Fruit fly (Drosophila melanogaster) whole organism, embryonic: ENCODE measurements around the gene CG10301.

ENCODE experiments used
- Aef1 ChIP-seq: fragments of 200-800 bp; sonication (Bioruptor generic); IDR thresholded peaks from 3 replicates; pipeline ENCODE4 v1.3.6; 2022; ENCODE audit warnings: missing biosample characterization, missing genetic modification characterization
- B-H2 ChIP-seq: fragments of 200-800 bp; sonication (Bioruptor generic); optimal IDR thresholded peaks from 2 replicates; lab custom pipeline; 2018; ENCODE audit warnings: missing biosample characterization, mild to moderate bottlenecking, missing genetic modification characterization
- BEAF-32 ChIP-seq: fragments of 200-800 bp; sonication (Bioruptor generic); optimal IDR thresholded peaks from 3 replicates; lab custom pipeline; 2017; ENCODE audit warnings: missing biosample characterization, missing genetic modification characterization, mild to moderate bottlenecking, moderate library complexity, missing genetic modification reagents
- Bgb ChIP-seq: fragments of 200-800 bp; sonication (Bioruptor generic); IDR thresholded peaks from 2 replicates; pipeline ENCODE4 v1.3.6; 2022; ENCODE audit warnings: missing biosample characterization, missing genetic modification characterization; ENCODE audit not compliant: partially characterized antibody
- CG10543 ChIP-seq: fragments of 200-800 bp; sonication (Bioruptor generic); optimal IDR thresholded peaks from 3 replicates; lab custom pipeline; 2017; ENCODE audit warnings: missing biosample characterization, mild to moderate bottlenecking, missing genetic modification characterization, moderate library complexity
- CG11093 ChIP-seq: fragments of 200-800 bp; sonication (Bioruptor generic); IDR thresholded peaks from 3 replicates; pipeline ENCODE4 v1.3.6; 2022; ENCODE audit warnings: missing biosample characterization, missing genetic modification characterization
- CG12104 ChIP-seq: fragments of 200-800 bp; sonication (Bioruptor generic); optimal IDR thresholded peaks from 3 replicates; lab custom pipeline; 2016; ENCODE audit warnings: missing biosample characterization, missing genetic modification characterization
- CG12769 ChIP-seq: fragments of 200-800 bp; sonication (Bioruptor generic); optimal IDR thresholded peaks from 2 replicates; lab custom pipeline; 2019; ENCODE audit warnings: missing biosample characterization, mild to moderate bottlenecking, missing genetic modification characterization, moderate library complexity
- CG13287 ChIP-seq: fragments of 200-800 bp; sonication (Bioruptor generic); IDR thresholded peaks from 2 replicates; pipeline ENCODE4 v1.3.6; 2022; ENCODE audit warnings: missing biosample characterization, missing genetic modification characterization; ENCODE audit not compliant: partially characterized antibody
- CG14050 ChIP-seq: fragments of 200-800 bp; sonication (Bioruptor generic); IDR thresholded peaks from 3 replicates; pipeline ENCODE4 v1.3.6; 2022; ENCODE audit warnings: missing biosample characterization, missing genetic modification characterization
- CG16813 ChIP-seq: fragments of 200-800 bp; sonication (Bioruptor generic); IDR thresholded peaks from 3 replicates; pipeline ENCODE4 v1.3.6; 2022; ENCODE audit warnings: missing biosample characterization, missing genetic modification characterization; ENCODE audit not compliant: partially characterized antibody
- CG30431 ChIP-seq: fragments of 200-800 bp; sonication (Bioruptor generic); optimal IDR thresholded peaks from 2 replicates; lab custom pipeline; 2017; ENCODE audit warnings: missing biosample characterization, missing genetic modification characterization
- CG3281 ChIP-seq: fragments of 200-800 bp; sonication (Bioruptor generic); optimal IDR thresholded peaks from 3 replicates; lab custom pipeline; 2017; ENCODE audit warnings: missing biosample characterization, mild to moderate bottlenecking, missing genetic modification characterization
- CG34376 ChIP-seq: fragments of 200-800 bp; sonication (Bioruptor generic); optimal IDR thresholded peaks from 2 replicates; lab custom pipeline; 2018; ENCODE audit warnings: missing biosample characterization, mild to moderate bottlenecking, missing genetic modification characterization
- CG3726 ChIP-seq: fragments of 200-800 bp; sonication (Bioruptor generic); IDR thresholded peaks from 3 replicates; pipeline ENCODE4, ENCODE4 v1.3.6; 2022; ENCODE audit warnings: missing biosample characterization, missing genetic modification characterization
- CG4282 ChIP-seq: fragments of 200-800 bp; sonication (Bioruptor generic); optimal IDR thresholded peaks from 2 replicates; lab custom pipeline; 2016; ENCODE audit warnings: missing biosample characterization, missing genetic modification characterization
- CG6175 ChIP-seq: fragments of 200-800 bp; sonication (Bioruptor generic); IDR thresholded peaks from 3 replicates; pipeline ENCODE4 v1.3.6; 2022; ENCODE audit warnings: missing biosample characterization, missing genetic modification characterization
- CG7357 ChIP-seq: fragments of 200-800 bp; sonication (Bioruptor generic); IDR thresholded peaks from 3 replicates; pipeline ENCODE4 v1.3.6; 2022; ENCODE audit warnings: missing biosample characterization, missing genetic modification characterization
- CG7745 ChIP-seq: fragments of 200-800 bp; sonication (Bioruptor generic); optimal IDR thresholded peaks from 2 replicates; lab custom pipeline; 2018; ENCODE audit warnings: missing biosample characterization, mild to moderate bottlenecking, missing genetic modification characterization, moderate library complexity
- CG9437 ChIP-seq: fragments of 200-800 bp; sonication (Bioruptor generic); optimal IDR thresholded peaks from 2 replicates; lab custom pipeline; 2018; ENCODE audit warnings: missing biosample characterization, mild to moderate bottlenecking, missing genetic modification characterization
- CG9727 ChIP-seq: fragments of 200-800 bp; sonication (Bioruptor generic); optimal IDR thresholded peaks from 3 replicates; lab custom pipeline; 2017; ENCODE audit warnings: missing biosample characterization, mild to moderate bottlenecking, missing genetic modification characterization
- CG9932 ChIP-seq: fragments of 200-800 bp; sonication (Bioruptor generic); IDR thresholded peaks from 2 replicates; pipeline ENCODE4 v1.3.6; 2022; ENCODE audit warnings: missing biosample characterization, missing genetic modification characterization
- CoRest ChIP-seq: fragments of 200-800 bp; sonication (Bioruptor generic); optimal IDR thresholded peaks from 3 replicates; lab custom pipeline; 2018; ENCODE audit warnings: missing biosample characterization, mild to moderate bottlenecking, missing genetic modification characterization, moderate library complexity
- Dek ChIP-seq: fragments of 200-800 bp; sonication (Bioruptor generic); optimal IDR thresholded peaks from 3 replicates; lab custom pipeline; 2019; ENCODE audit warnings: missing biosample characterization, mild to moderate bottlenecking, missing genetic modification characterization, moderate library complexity
- Dip2 ChIP-seq: fragments of 200-800 bp; sonication (Bioruptor generic); IDR thresholded peaks from 2 replicates; pipeline ENCODE4 v1.3.6; 2022; ENCODE audit warnings: missing biosample characterization, missing genetic modification characterization
- H2.0 ChIP-seq: fragments of 200-800 bp; sonication (Bioruptor generic); IDR thresholded peaks from 2 replicates; pipeline ENCODE4 v1.3.6; 2022; ENCODE audit warnings: missing biosample characterization, missing genetic modification characterization
- HLH4C ChIP-seq: fragments of 200-800 bp; sonication (Bioruptor generic); IDR thresholded peaks from 3 replicates; pipeline ENCODE4 v1.3.6; 2022; ENCODE audit warnings: missing biosample characterization, missing genetic modification characterization; ENCODE audit not compliant: partially characterized antibody
- NC2α ChIP-seq: fragments of 200-800 bp; sonication (Bioruptor generic); optimal IDR thresholded peaks from 2 replicates; lab custom pipeline; 2016; ENCODE audit warnings: missing biosample characterization, missing genetic modification characterization
- Side ChIP-seq: fragments of 200-800 bp; sonication (Bioruptor generic); optimal IDR thresholded peaks from 2 replicates; lab custom pipeline; 2016; ENCODE audit warnings: missing biosample characterization, missing genetic modification characterization
- Vsx1 ChIP-seq: fragments of 200-800 bp; sonication (Bioruptor generic); optimal IDR thresholded peaks from 2 replicates; lab custom pipeline; 2017; ENCODE audit warnings: missing biosample characterization, mild to moderate bottlenecking, missing genetic modification characterization, missing genetic modification reagents
- aop ChIP-seq: fragments of 200-800 bp; sonication (Bioruptor generic); IDR thresholded peaks from 2 replicates; pipeline ENCODE4 v1.3.6; 2022; ENCODE audit warnings: missing biosample characterization, missing genetic modification characterization
- crc ChIP-seq: fragments of 200-800 bp; sonication (Bioruptor generic); optimal IDR thresholded peaks from 2 replicates; lab custom pipeline; 2016; ENCODE audit warnings: missing biosample characterization, missing genetic modification characterization
- croc ChIP-seq: fragments of 200-800 bp; sonication (Bioruptor generic); conservative IDR thresholded peaks from 3 replicates; pipeline ENCODE4 v1.3.6; 2022; ENCODE audit warnings: missing biosample characterization, missing genetic modification characterization
- cwo ChIP-seq: fragments of 200-800 bp; sonication (Bioruptor generic); optimal IDR thresholded peaks from 3 replicates; lab custom pipeline; 2017; ENCODE audit warnings: missing biosample characterization, missing genetic modification characterization, mild to moderate bottlenecking, moderate library complexity, missing genetic modification reagents
- gcm2 ChIP-seq: fragments of 200-800 bp; sonication (Bioruptor generic); optimal IDR thresholded peaks from 2 replicates; lab custom pipeline; 2016; ENCODE audit warnings: missing biosample characterization, missing genetic modification characterization
- ham ChIP-seq: fragments of 200-800 bp; sonication (Bioruptor generic); IDR thresholded peaks from 2 replicates; pipeline ENCODE4 v1.3.6; 2022; ENCODE audit warnings: missing biosample characterization, missing genetic modification characterization
- kay ChIP-seq: fragments of 200-800 bp; sonication (Bioruptor generic); optimal IDR thresholded peaks from 2 replicates; lab custom pipeline; 2016; ENCODE audit warnings: missing biosample characterization, missing genetic modification characterization
- kni ChIP-seq: fragments of 200-800 bp; sonication (Bioruptor generic); optimal IDR thresholded peaks from 3 replicates; lab custom pipeline; 2017; ENCODE audit warnings: mild to moderate bottlenecking, missing biosample characterization, missing genetic modification reagents, missing genetic modification characterization
- lov ChIP-seq, 2 experiments: fragments of 200-800 bp in 1 of 2; fragments of >200 bp in 1 of 2; sonication (Bioruptor generic) in 1 of 2; IDR thresholded peaks in 1 of 2; optimal IDR thresholded peaks in 1 of 2; 2 replicates in 1 of 2; 3 replicates in 1 of 2; pipeline versions ENCODE4 v1.3.6 to Lab custom; 2017 to 2022; ENCODE audit warnings: missing biosample characterization in 1 of 2, missing genetic modification characterization in 1 of 2
- luna ChIP-seq: fragments of 200-800 bp; sonication (Bioruptor generic); optimal IDR thresholded peaks from 2 replicates; lab custom pipeline; 2016; ENCODE audit warnings: missing biosample characterization, missing genetic modification characterization
- nom ChIP-seq: fragments of 200-800 bp; sonication (Bioruptor generic); optimal IDR thresholded peaks from 2 replicates; lab custom pipeline; 2017; ENCODE audit warnings: missing biosample characterization, missing genetic modification characterization, mild to moderate bottlenecking, moderate library complexity, missing genetic modification reagents
- run ChIP-seq: fragments of 200-800 bp; sonication (Bioruptor generic); optimal IDR thresholded peaks from 3 replicates; lab custom pipeline; 2018; ENCODE audit warnings: missing biosample characterization, mild to moderate bottlenecking, missing genetic modification characterization
- sisA ChIP-seq: fragments of 200-800 bp; sonication (Bioruptor generic); IDR thresholded peaks from 2 replicates; pipeline ENCODE4 v1.3.6; 2022; ENCODE audit warnings: missing biosample characterization, missing genetic modification characterization
- slbo ChIP-seq: fragments of 200-800 bp; sonication (Bioruptor generic); IDR thresholded peaks from 2 replicates; pipeline ENCODE4 v1.3.6; 2022; ENCODE audit warnings: missing biosample characterization, missing genetic modification characterization
- sr ChIP-seq: fragments of 200-800 bp; sonication (Bioruptor generic); IDR thresholded peaks from 3 replicates; pipeline ENCODE4 v1.3.6; 2022; ENCODE audit warnings: missing biosample characterization, missing genetic modification characterization
- sug ChIP-seq: fragments of 200-800 bp; optimal IDR thresholded peaks from 2 replicates; lab custom pipeline; 2019; ENCODE audit warnings: missing biosample characterization, mild to moderate bottlenecking, missing genetic modification characterization, moderate library complexity
- trh ChIP-seq: fragments of 200-800 bp; sonication (Bioruptor generic); optimal IDR thresholded peaks from 2 replicates; lab custom pipeline; 2016; ENCODE audit warnings: missing biosample characterization, missing genetic modification characterization
- ttk ChIP-seq: fragments of 200-800 bp; sonication (Bioruptor generic); IDR thresholded peaks from 2 replicates; pipeline ENCODE4 v2.1.2; 2022; ENCODE audit warnings: missing biosample characterization, missing genetic modification characterization
- usp ChIP-seq: fragments of >200 bp; optimal IDR thresholded peaks from 2 replicates; lab custom pipeline; 2017; ENCODE audit warnings: missing biosample characterization, missing genetic modification characterization
- vfl ChIP-seq: fragments of 200-800 bp; sonication (Bioruptor generic); optimal IDR thresholded peaks from 2 replicates; lab custom pipeline; 2016; ENCODE audit warnings: missing biosample characterization, missing genetic modification characterization
- wor ChIP-seq: fragments of 200-800 bp; sonication (Bioruptor generic); IDR thresholded peaks from 2 replicates; pipeline ENCODE4 v1.3.6; 2022; ENCODE audit warnings: missing biosample characterization, missing genetic modification characterization

CG10301 gene

DNA sequence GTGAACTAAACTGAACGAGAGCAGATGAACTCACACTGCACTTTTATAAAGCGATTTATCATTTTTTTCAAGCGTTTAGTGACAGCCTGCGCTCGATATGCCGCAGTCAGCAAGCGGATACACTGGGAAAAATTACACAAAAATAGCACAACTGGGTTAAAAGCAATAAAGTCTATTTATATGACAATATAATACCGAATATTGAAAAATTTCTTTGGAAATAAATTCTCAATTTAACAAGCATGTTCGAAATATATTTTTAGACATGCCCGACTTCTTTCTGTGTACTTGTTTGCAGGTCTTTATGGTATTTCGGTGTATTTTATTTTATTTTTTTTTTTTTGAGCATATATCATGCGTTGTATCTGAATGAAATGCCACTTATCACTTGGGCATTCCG, 3.9 kb downstream of the CG10301 start (continued):
- TF ChIP-seq CG3726 (GFP tag; lab: Robert Waterston, UW) (no peak), CG13287 (GFP tag; lab: Robert Waterston, UW) (no peak), aop (GFP tag; lab: Robert Waterston, UW) (0 out of 2 replicates have a peak, but pooled peaks have one; percentile 13), CG10543 (GFP tag; lab: Kevin White, UChicago) (no peak), CG9727 (GFP tag; lab: Kevin White, UChicago) (peak; percentile 64), CG12104 (GFP tag; lab: Kevin White, UChicago) (no peak), BEAF-32 (GFP tag; lab: Kevin White, UChicago) (no peak), CG14050 (GFP tag; lab: Robert Waterston, UW) (no peak), CG34376 (GFP tag; lab: Kevin White, UChicago) (no peak), trh (GFP tag; lab: Kevin White, UChicago) (no peak), ttk (GFP tag; lab: Robert Waterston, UW) (peak; percentile 70), kni (no peak), wor (GFP tag; lab: Robert Waterston, UW) (peak; percentile 46; the same call in 1 of the 2 replicates), gcm2 (GFP tag; lab: Kevin White, UChicago) (peak; percentile 16), CG12769 (tag; lab: Kevin White, UChicago) (peak; percentile 39), CG11093 (GFP tag; lab: Robert Waterston, UW) (no peak), CG7745 (tag; lab: Kevin White, UChicago) (no peak), CG30431 (GFP tag; lab: Kevin White, UChicago) (peak; percentile 48), slbo (peak; percentile 65), kay (peak; percentile 28), Dip2 (no peak), CG4282 (GFP tag; lab: Kevin White, UChicago) (no peak), CG16813 (no peak), Side (GFP tag; lab: Kevin White, UChicago) (peak; percentile 56), sr (GFP tag; lab: Robert Waterston, UW) (no peak), CG6175 (GFP tag; lab: Robert Waterston, UW) (no peak), run (tag; lab: Kevin White, UChicago) (peak; percentile 1), HLH4C (GFP tag; lab: Robert Waterston, UW) (no peak), Bgb (GFP tag; lab: Robert Waterston, UW) (no peak), vfl (no peak), CG9932 (GFP tag; lab: Robert Waterston, UW) (no peak), H2.0 (GFP tag; lab: Robert Waterston, UW) (peak; percentile 57), nom (GFP tag; lab: Kevin White, UChicago) (no peak), lov (optimal IDR thresholded peaks at IDR 0.05; lab: Kevin White, UChicago) (no peak), lov (GFP tag; IDR thresholded peaks at IDR 0.05; lab: Robert Waterston, UW) (peak; percentile 69; the same call in 1 of the 3 replicates), CG3281 (no peak), Aef1 (GFP tag; lab: Robert Waterston, UW) (0 out of 3 replicates have a peak, but pooled peaks have one; percentile 19), Dek (tag; lab: Kevin White, UChicago) (peak; percentile 35), NC2α (GFP tag; lab: Kevin White, UChicago) (no peak), Vsx1 (GFP tag; lab: Kevin White, UChicago) (peak; percentile 39), cwo (no peak), usp (GFP tag; lab: Kevin White, UChicago) (no peak), sug (peak; percentile 5), CG7357 (GFP tag; lab: Robert Waterston, UW) (no peak), crc (GFP tag; lab: Kevin White, UChicago) (peak; percentile 2), ham (GFP tag; lab: Robert Waterston, UW) (no peak), CG9437 (GFP tag; lab: Kevin White, UChicago) (peak; percentile 22), sisA (GFP tag; lab: Robert Waterston, UW) (peak; percentile 62), B-H2 (GFP tag; lab: Kevin White, UChicago) (no peak), luna (GFP tag; lab: Kevin White, UChicago) (no peak), croc (GFP tag; lab: Robert Waterston, UW) (no peak; the same call in 2 of the 3 replicates), CoRest (peak; percentile 71)
